Worm (Caenorhabditis elegans): Measurements from ENCODE around the gene hch-1.
A peak's percentile ranks its signal among the peaks of the same experiment; 100 is the strongest.

- TF ChIP-seq ztf-29 (GFP tag; IDR thresholded peaks at IDR 0.05) (no peak), ztf-23 (GFP tag; IDR thresholded peaks at IDR 0.05) (0 out of 2 replicates have a peak, but pooled peaks have one; percentile 17)
These were observed 8.4 kb upstream of the hch-1 start for ce11 chrX:14708176-14708642.
